Fruit fly (Drosophila melanogaster): Measurements from ENCODE around the gene PIG-B.
A peak's percentile ranks its signal among the peaks of the same experiment; 100 is the strongest.

PIG-B gene

dm6 chr3L:3811089-3811488 is at the start of gene PIG-B, which contains the start of gene CG32263:
Gene PIG-B (plus strand): TSS chr3L:3811263.
Gene CG32263 (minus strand): TSS chr3L:3811114.
- TF ChIP-seq cyc (GFP tag; optimal IDR thresholded peaks at IDR 0.05): no peak
- TF ChIP-seq Eip78C (GFP tag): peak; percentile 16

- TF ChIP-seq eg (GFP tag; IDR thresholded peaks at IDR 0.05) (0 out of 3 replicates have a peak, but pooled peaks have one; percentile 15), CG10631 (GFP tag; optimal IDR thresholded peaks at IDR 0.05) (no peak), esn (GFP tag; optimal IDR thresholded peaks at IDR 0.05) (no peak)
Measured at dm6 chr3L:3763335-3763734, 47.7 kb upstream of the PIG-B start.

- no peak for TF ChIP-seq net (GFP tag; optimal IDR thresholded peaks at IDR 0.05)
- TF ChIP-seq CG6808 (GFP tag; optimal IDR thresholded peaks at IDR 0.05): no peak
- no peak for TF ChIP-seq dsx (GFP tag; optimal IDR thresholded peaks at IDR 0.05; ENCODE audit: poor library complexity, severe bottlenecking)
- 0 out of 2 replicates have a peak, but pooled peaks have one; percentile 17 for TF ChIP-seq CG15336 (GFP tag; IDR thresholded peaks at IDR 0.05)
- no peak for TF ChIP-seq CG1621 (tag; optimal IDR thresholded peaks at IDR 0.05)
Measured at dm6 chr3L:3764338-3764737, 46.7 kb upstream of the PIG-B start.

dm6 chr3L:3765782-3766520 is 45.1 kb upstream of the PIG-B start:
- TF ChIP-seq CG3032 (tag; optimal IDR thresholded peaks at IDR 0.05): peak; percentile 38
- TF ChIP-seq Hr39 (GFP tag; optimal IDR thresholded peaks at IDR 0.05): peak; percentile 1
- TF ChIP-seq net (GFP tag; optimal IDR thresholded peaks at IDR 0.05): peak; percentile 65
- TF ChIP-seq Gug (GFP tag; IDR thresholded peaks at IDR 0.05): no peak; the same call in 1 of the 2 replicates
- peak; percentile 84 for TF ChIP-seq svp (GFP tag)
- TF ChIP-seq acj6 (GFP tag; optimal IDR thresholded peaks at IDR 0.05): peak; percentile 53
- peak; percentile 60 for TF ChIP-seq pdm3 (GFP tag; optimal IDR thresholded peaks at IDR 0.05)
- peak; percentile 51 for TF ChIP-seq Ets96B (tag; optimal IDR thresholded peaks at IDR 0.05)
- peak; percentile 67 for TF ChIP-seq CG6276 (GFP tag; optimal IDR thresholded peaks at IDR 0.05)
- TF ChIP-seq dac (GFP tag; optimal IDR thresholded peaks at IDR 0.05): peak; percentile 25
- TF ChIP-seq Sox15 (GFP tag; optimal IDR thresholded peaks at IDR 0.05): peak; percentile 9
- TF ChIP-seq CG11762 (GFP tag; optimal IDR thresholded peaks at IDR 0.05; ENCODE audit: insufficient read depth): no peak
- TF ChIP-seq eg (GFP tag; IDR thresholded peaks at IDR 0.05): peak; percentile 66
- TF ChIP-seq Hr38 (GFP tag; optimal IDR thresholded peaks at IDR 0.05): no peak
- no peak for TF ChIP-seq Blimp-1 (GFP tag; optimal IDR thresholded peaks at IDR 0.05)
- peak; percentile 36 for TF ChIP-seq vri (GFP tag; optimal IDR thresholded peaks at IDR 0.05)
- peak; percentile 64 for TF ChIP-seq spab (GFP tag; optimal IDR thresholded peaks at IDR 0.05)
- TF ChIP-seq fd59A (GFP tag; optimal IDR thresholded peaks at IDR 0.05): peak; percentile 56
- peak; percentile 71 for TF ChIP-seq CG6808 (GFP tag; optimal IDR thresholded peaks at IDR 0.05)
- TF ChIP-seq salr (GFP tag; optimal IDR thresholded peaks at IDR 0.05): peak; percentile 18 to 48
- peak; percentile 45 for TF ChIP-seq CG34406 (GFP tag; optimal IDR thresholded peaks at IDR 0.05)
- no peak for TF ChIP-seq Ets21C (GFP tag; optimal IDR thresholded peaks at IDR 0.05)
- TF ChIP-seq OdsH (GFP tag; optimal IDR thresholded peaks at IDR 0.05): peak; percentile 59
- TF ChIP-seq Sox14 (GFP tag; optimal IDR thresholded peaks at IDR 0.05): peak; percentile 63
- TF ChIP-seq Sox102F (GFP tag; optimal IDR thresholded peaks at IDR 0.05): peak; percentile 16
- TF ChIP-seq Eip75B (GFP tag; optimal IDR thresholded peaks at IDR 0.05): peak; percentile 45
- TF ChIP-seq Eip93F (GFP tag; optimal IDR thresholded peaks at IDR 0.05): no peak
- peak; percentile 75 for TF ChIP-seq CG6163 (GFP tag; IDR thresholded peaks at IDR 0.05)
- peak; percentile 48 for TF ChIP-seq CG15336 (GFP tag; IDR thresholded peaks at IDR 0.05)
- TF ChIP-seq Met (GFP tag; optimal IDR thresholded peaks at IDR 0.05): peak; percentile 75
- TF ChIP-seq CG10669 (GFP tag; optimal IDR thresholded peaks at IDR 0.05): no peak
- peak; percentile 7 for TF ChIP-seq CG3919 (GFP tag; optimal IDR thresholded peaks at IDR 0.05)
- TF ChIP-seq CG8632 (GFP tag; optimal IDR thresholded peaks at IDR 0.05): peak; percentile 51
- no peak for TF ChIP-seq cyc (GFP tag; optimal IDR thresholded peaks at IDR 0.05)
- peak; percentile 68 for TF ChIP-seq CG32006 (GFP tag; optimal IDR thresholded peaks at IDR 0.05)
- peak; percentile 96 for TF ChIP-seq fkh (GFP tag; optimal IDR thresholded peaks at IDR 0.05)
- peak; percentile 7 for TF ChIP-seq CG6792 (GFP tag; optimal IDR thresholded peaks at IDR 0.05)
- peak; percentile 65 for TF ChIP-seq CG1621 (tag; optimal IDR thresholded peaks at IDR 0.05)
- no peak for TF ChIP-seq CG8319 (GFP tag; optimal IDR thresholded peaks at IDR 0.05)
- TF ChIP-seq dsx (GFP tag; optimal IDR thresholded peaks at IDR 0.05; ENCODE audit: poor library complexity, severe bottlenecking): peak; percentile 54
